Worm (Caenorhabditis elegans): ENCODE measurements around the gene F20G2.2.

DNA sequence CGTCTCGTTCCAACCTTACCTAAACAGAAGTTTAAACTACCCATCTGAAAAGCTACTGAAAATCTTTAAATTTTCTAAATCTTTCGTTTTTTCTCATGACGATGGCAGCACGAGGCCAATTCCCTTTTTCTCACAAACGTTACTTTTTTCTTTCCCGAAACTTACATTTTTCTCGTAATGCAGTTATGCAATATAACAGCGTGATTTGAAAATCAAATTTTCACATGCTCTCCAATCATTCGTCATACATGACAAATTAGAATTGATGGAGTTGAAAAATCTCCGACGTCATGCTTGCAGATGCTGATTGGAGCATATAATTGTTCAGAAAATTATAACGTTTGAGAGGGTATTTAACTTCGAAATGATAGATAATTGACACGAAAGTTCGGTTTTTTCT lies 7.5 kb upstream of the F20G2.2 start:
- TF ChIP-seq ztf-29 (GFP tag; IDR thresholded peaks at IDR 0.05) (no peak), cog-1 (tag; optimal IDR thresholded peaks at IDR 0.05) (no peak)
